Fruit fly (Drosophila melanogaster): ENCODE data around the gene CG4598.

Gene CG4598

DNA sequence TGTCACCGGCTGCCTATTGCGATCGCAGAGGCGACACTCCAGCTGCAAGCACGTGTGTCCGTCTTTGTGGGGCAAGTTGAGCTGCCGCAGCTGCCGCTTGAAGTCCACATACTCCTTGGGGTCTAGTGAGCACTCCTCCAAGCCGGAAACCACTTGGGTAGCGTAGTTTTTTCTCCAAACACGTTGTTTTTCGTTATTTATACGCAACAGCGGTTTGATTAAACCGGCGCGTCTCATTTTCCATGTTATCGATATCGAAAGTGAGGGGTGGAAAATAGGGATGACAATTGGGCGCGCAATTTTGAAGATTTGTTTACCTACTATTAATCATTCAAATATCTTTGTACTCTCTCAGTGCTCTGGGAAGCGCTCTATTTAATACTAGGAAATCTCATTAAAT, 25.2 kb upstream of the CG4598 start, which contains the start of gene mtDNA-helicase (continued):
- TF ChIP-seq schlank (tag; optimal IDR thresholded peaks at IDR 0.05) (no peak), al (GFP tag; IDR thresholded peaks at IDR 0.05) (no peak), Meics (GFP tag; optimal IDR thresholded peaks at IDR 0.05) (no peak), CG10431 (GFP tag; optimal IDR thresholded peaks at IDR 0.05) (no peak), Dek (tag; optimal IDR thresholded peaks at IDR 0.05) (no peak), D19A (tag; optimal IDR thresholded peaks at IDR 0.05) (no peak), CG13424 (tag; optimal IDR thresholded peaks at IDR 0.05) (no peak), CG16779 (GFP tag; IDR thresholded peaks at IDR 0.05) (no peak), CG9437 (GFP tag; optimal IDR thresholded peaks at IDR 0.05) (peak; percentile 23), dm (GFP tag; optimal IDR thresholded peaks at IDR 0.05) (peak; percentile 77), yki (optimal IDR thresholded peaks at IDR 0.05) (no peak), CG1647 (GFP tag; optimal IDR thresholded peaks at IDR 0.05) (no peak), bbx (GFP tag; IDR thresholded peaks at IDR 0.05; ENCODE audit: partially characterized antibody) (peak; percentile 60; the same call in 1 of the 2 replicates), zf30C (GFP tag; optimal IDR thresholded peaks at IDR 0.05) (no peak), CG7839 (tag; optimal IDR thresholded peaks at IDR 0.05) (no peak), zen2 (GFP tag; IDR thresholded peaks at IDR 0.05; ENCODE audit: partially characterized antibody) (peak; percentile 39; the same call in 1 of the 3 replicates), CG6765 (GFP tag; optimal IDR thresholded peaks at IDR 0.05) (no peak), Ssrp (tag; optimal IDR thresholded peaks at IDR 0.05) (no peak), Pdp1 (GFP tag; optimal IDR thresholded peaks at IDR 0.05) (no peak), pum (GFP tag; optimal IDR thresholded peaks at IDR 0.05) (no peak), CG4707 (GFP tag; optimal IDR thresholded peaks at IDR 0.05) (no peak), CG1603 (tag; optimal IDR thresholded peaks at IDR 0.05) (peak; percentile 37), vnd (GFP tag; IDR thresholded peaks at IDR 0.05; ENCODE audit: partially characterized antibody) (0 out of 3 replicates have a peak, but pooled peaks have one; percentile 41), CHES-1-like (GFP tag; optimal IDR thresholded peaks at IDR 0.05) (peak; percentile 6), CG17361 (GFP tag; IDR thresholded peaks at IDR 0.05) (no peak), Nf-YC (tag; optimal IDR thresholded peaks at IDR 0.05) (no peak), CG1529 (GFP tag; optimal IDR thresholded peaks at IDR 0.05) (no peak), CG2129 (GFP tag; IDR thresholded peaks at IDR 0.05; ENCODE audit: partially characterized antibody) (no peak), CG32772 (GFP tag; IDR thresholded peaks at IDR 0.05) (no peak), CG2889 (GFP tag; IDR thresholded peaks at IDR 0.05) (no peak), Dref (GFP tag; IDR thresholded peaks at IDR 0.05) (peak; percentile 72), Doc3 (GFP tag; IDR thresholded peaks at IDR 0.05; ENCODE audit: partially characterized antibody) (peak; percentile 51; the same call in 1 of the 3 replicates), slou (GFP tag; optimal IDR thresholded peaks at IDR 0.05) (no peak), CG18599 (GFP tag; optimal IDR thresholded peaks at IDR 0.05) (no peak), chm (GFP tag; IDR thresholded peaks at IDR 0.05) (no peak), aop (GFP tag; IDR thresholded peaks at IDR 0.05) (no peak), CG3838 (GFP tag; optimal IDR thresholded peaks at IDR 0.05) (no peak), sens (GFP tag) (peak; percentile 73), CG18476 (GFP tag; optimal IDR thresholded peaks at IDR 0.05) (no peak), CG1024 (GFP tag; IDR thresholded peaks at IDR 0.05) (no peak), CG3163 (GFP tag; optimal IDR thresholded peaks at IDR 0.05) (no peak), sisA (GFP tag; IDR thresholded peaks at IDR 0.05) (no peak), Side (GFP tag; optimal IDR thresholded peaks at IDR 0.05) (no peak), Neu2 (GFP tag; optimal IDR thresholded peaks at IDR 0.05; ENCODE audit: borderline replicate concordance) (no peak)

Data from whole organism, embryonic.